Fruit fly (Drosophila melanogaster) whole organism, embryonic: ENCODE measurements around the gene CG5509.

Experiments used
- Ada2b ChIP-seq: fragments of 200-800 bp; sonication (Bioruptor generic); IDR thresholded peaks from 2 replicates; pipeline ENCODE4 v1.3.6; 2022; ENCODE audit warnings: missing biosample characterization, missing genetic modification characterization
- Adf1 ChIP-seq: fragments of 200-800 bp; sonication (Bioruptor generic); IDR thresholded peaks from 2 replicates; pipeline ENCODE4 v1.3.6; 2022; ENCODE audit warnings: missing biosample characterization, missing genetic modification characterization
- Asciz ChIP-seq: fragments of 200-800 bp; sonication (Bioruptor generic); optimal IDR thresholded peaks from 2 replicates; lab custom pipeline; 2017; ENCODE audit warnings: missing biosample characterization, mild to moderate bottlenecking, missing genetic modification characterization, missing genetic modification reagents
- Blimp-1 ChIP-seq: fragments of 200-800 bp; sonication (Bioruptor generic); optimal IDR thresholded peaks from 3 replicates; lab custom pipeline; 2018; ENCODE audit warnings: missing biosample characterization, missing genetic modification characterization, mild to moderate bottlenecking, moderate library complexity, missing genetic modification reagents
- CG10147 ChIP-seq: fragments of 200-800 bp; sonication (Bioruptor generic); optimal IDR thresholded peaks from 2 replicates; lab custom pipeline; 2019; ENCODE audit warnings: missing biosample characterization, mild to moderate bottlenecking, missing genetic modification characterization, moderate library complexity
- CG10979 ChIP-seq: fragments of 200-800 bp; sonication (Bioruptor generic); optimal IDR thresholded peaks from 2 replicates; lab custom pipeline; 2018; ENCODE audit warnings: missing biosample characterization, mild to moderate bottlenecking, missing genetic modification characterization, moderate library complexity
- CG12071 ChIP-seq: fragments of 200-800 bp; sonication (Bioruptor generic); optimal IDR thresholded peaks from 3 replicates; lab custom pipeline; 2018; ENCODE audit warnings: missing biosample characterization, mild to moderate bottlenecking, missing genetic modification characterization
- CG14014 ChIP-seq: fragments of 200-800 bp; sonication (Bioruptor generic); IDR thresholded peaks from 2 replicates; pipeline ENCODE4 v1.3.6; 2022; ENCODE audit warnings: missing biosample characterization, missing genetic modification characterization
- CG17328 ChIP-seq: fragments of 200-800 bp; sonication (Bioruptor generic); IDR thresholded peaks from 2 replicates; pipeline ENCODE4 v1.3.6; 2022; ENCODE audit warnings: missing biosample characterization, missing genetic modification characterization
- CG17359 ChIP-seq: fragments of 200-800 bp; sonication (Bioruptor generic); optimal IDR thresholded peaks from 3 replicates; lab custom pipeline; 2018; ENCODE audit warnings: missing biosample characterization, mild to moderate bottlenecking, missing genetic modification characterization, moderate library complexity
- CG17829 ChIP-seq: fragments of 200-800 bp; optimal IDR thresholded peaks from 2 replicates; lab custom pipeline; 2019; ENCODE audit warnings: missing biosample characterization, mild to moderate bottlenecking, missing genetic modification characterization, moderate library complexity
- CG18262 ChIP-seq: fragments of 200-800 bp; optimal IDR thresholded peaks from 3 replicates; lab custom pipeline; 2019; ENCODE audit warnings: missing biosample characterization, mild to moderate bottlenecking, missing genetic modification characterization, moderate library complexity
- CG2129 ChIP-seq: fragments of 200-800 bp; sonication (Bioruptor generic); IDR thresholded peaks from 2 replicates; pipeline ENCODE4 v1.3.6; 2022; ENCODE audit warnings: missing biosample characterization, missing genetic modification characterization; ENCODE audit not compliant: partially characterized antibody
- CG30403 ChIP-seq: fragments of 200-800 bp; sonication (Bioruptor generic); optimal IDR thresholded peaks from 3 replicates; lab custom pipeline; 2016; ENCODE audit warnings: missing biosample characterization, missing genetic modification characterization
- CG3838 ChIP-seq: fragments of 200-800 bp; sonication (Bioruptor generic); optimal IDR thresholded peaks from 3 replicates; lab custom pipeline; 2016; ENCODE audit warnings: missing biosample characterization, missing genetic modification characterization
- CG6689 ChIP-seq: fragments of 200-800 bp; sonication (Bioruptor generic); IDR thresholded peaks from 2 replicates; pipeline ENCODE4 v1.3.6; 2022; ENCODE audit warnings: missing biosample characterization, missing genetic modification characterization
- CG6791 ChIP-seq: fragments of 200-800 bp; sonication (Bioruptor generic); IDR thresholded peaks from 3 replicates; pipeline ENCODE4 v1.3.6; 2022; ENCODE audit warnings: missing biosample characterization, missing genetic modification characterization; ENCODE audit not compliant: partially characterized antibody
- CG7987 ChIP-seq: fragments of 200-800 bp; sonication (Bioruptor generic); optimal IDR thresholded peaks from 2 replicates; lab custom pipeline; 2018; ENCODE audit warnings: missing biosample characterization, mild to moderate bottlenecking, missing genetic modification characterization, moderate library complexity
- CG8290 ChIP-seq, 3 experiments: fragments of 200-800 bp; sonication (Bioruptor generic); optimal IDR thresholded peaks; 2 replicates each; lab custom pipeline; 2016 to 2019; ENCODE audit warnings: missing biosample characterization in 3 of 3, missing genetic modification characterization in 3 of 3, mild to moderate bottlenecking in 2 of 3, moderate library complexity in 1 of 3
- CG9932 ChIP-seq: fragments of 200-800 bp; sonication (Bioruptor generic); IDR thresholded peaks from 2 replicates; pipeline ENCODE4 v1.3.6; 2022; ENCODE audit warnings: missing biosample characterization, missing genetic modification characterization
- Dll ChIP-seq: fragments of 200-800 bp; sonication (Bioruptor generic); IDR thresholded peaks from 4 replicates; pipeline ENCODE4 v1.3.6; 2022; ENCODE audit warnings: missing biosample characterization, missing genetic modification characterization; ENCODE audit not compliant: partially characterized antibody
- Dp ChIP-seq: fragments of 200-800 bp; sonication (Bioruptor generic); optimal IDR thresholded peaks from 2 replicates; lab custom pipeline; 2018; ENCODE audit warnings: missing biosample characterization, mild to moderate bottlenecking, missing genetic modification characterization, moderate library complexity
- HLH4C ChIP-seq: fragments of 200-800 bp; sonication (Bioruptor generic); IDR thresholded peaks from 3 replicates; pipeline ENCODE4 v1.3.6; 2022; ENCODE audit warnings: missing biosample characterization, missing genetic modification characterization; ENCODE audit not compliant: partially characterized antibody
- HmgZ ChIP-seq: fragments of 200-800 bp; sonication (Bioruptor generic); optimal IDR thresholded peaks from 2 replicates; lab custom pipeline; 2018; ENCODE audit warnings: missing biosample characterization, mild to moderate bottlenecking, missing genetic modification characterization
- Hr51 ChIP-seq, 2 experiments: fragments of 200-800 bp; sonication (Bioruptor generic); optimal IDR thresholded peaks; 2 replicates in 1 of 2; 3 replicates in 1 of 2; lab custom pipeline; 2016 to 2018; ENCODE audit warnings: missing biosample characterization in 2 of 2, missing genetic modification characterization in 2 of 2, mild to moderate bottlenecking in 1 of 2, moderate library complexity in 1 of 2
- Hsf ChIP-seq: fragments of 200-800 bp; sonication (Bioruptor generic); optimal IDR thresholded peaks from 3 replicates; lab custom pipeline; 2016; ENCODE audit warnings: missing biosample characterization, missing genetic modification characterization
- Myb ChIP-seq: fragments of 200-800 bp; sonication (Bioruptor generic); optimal IDR thresholded peaks from 2 replicates; lab custom pipeline; 2016; ENCODE audit warnings: missing biosample characterization, missing genetic modification characterization
- Sry-β ChIP-seq: fragments of 200-800 bp; sonication (Bioruptor generic); optimal IDR thresholded peaks from 2 replicates; lab custom pipeline; 2018; ENCODE audit warnings: missing biosample characterization, mild to moderate bottlenecking, missing genetic modification characterization, moderate library complexity
- bab2 ChIP-seq: fragments of 200-800 bp; sonication (Bioruptor generic); optimal IDR thresholded peaks from 2 replicates; lab custom pipeline; 2016; ENCODE audit warnings: missing biosample characterization, missing genetic modification characterization
- bcd ChIP-seq: fragments of 200-800 bp; sonication (Bioruptor generic); optimal IDR thresholded peaks from 2 replicates; lab custom pipeline; 2017; ENCODE audit warnings: missing biosample characterization, mild to moderate bottlenecking, missing genetic modification characterization
- chif ChIP-seq, 2 experiments: fragments of 200-800 bp; sonication (Bioruptor generic); optimal IDR thresholded peaks; 3 replicates each; lab custom pipeline; 2016; ENCODE audit warnings: missing biosample characterization in 2 of 2, missing genetic modification characterization in 2 of 2
- crol ChIP-seq: fragments of 200-800 bp; sonication (Bioruptor generic); IDR thresholded peaks from 2 replicates; pipeline ENCODE4 v1.3.6; 2022; ENCODE audit warnings: missing biosample characterization, missing genetic modification characterization
- danr ChIP-seq: fragments of 200-800 bp; sonication (Bioruptor generic); IDR thresholded peaks from 2 replicates; pipeline ENCODE4 v1.3.6; 2022; ENCODE audit warnings: missing biosample characterization, missing genetic modification characterization
- dm ChIP-seq: fragments of 200-800 bp; sonication (Bioruptor generic); optimal IDR thresholded peaks from 3 replicates; lab custom pipeline; 2016; ENCODE audit warnings: missing biosample characterization, missing genetic modification characterization
- fd64A ChIP-seq: fragments of 200-800 bp; sonication (Bioruptor generic); optimal IDR thresholded peaks from 3 replicates; lab custom pipeline; 2018; ENCODE audit warnings: missing biosample characterization, mild to moderate bottlenecking, missing genetic modification characterization
- fd96Cb ChIP-seq: fragments of 200-800 bp; sonication (Bioruptor generic); optimal IDR thresholded peaks from 2 replicates; lab custom pipeline; 2018; ENCODE audit warnings: missing biosample characterization, mild to moderate bottlenecking, missing genetic modification characterization, moderate library complexity
- fru ChIP-seq: fragments of >200 bp; optimal IDR thresholded peaks from 2 replicates; lab custom pipeline; 2017
- gem ChIP-seq: fragments of 200-800 bp; sonication (Bioruptor generic); optimal IDR thresholded peaks from 2 replicates; lab custom pipeline; 2019; ENCODE audit warnings: missing biosample characterization, mild to moderate bottlenecking, missing genetic modification characterization, moderate library complexity
- nmo ChIP-seq: fragments of 200-800 bp; sonication (Bioruptor generic); optimal IDR thresholded peaks from 2 replicates; lab custom pipeline; 2018; ENCODE audit warnings: missing biosample characterization, mild to moderate bottlenecking, missing genetic modification characterization, moderate library complexity
- prd ChIP-seq, 3 experiments: fragments of >200 bp in 2 of 3; fragments of 200-800 bp in 1 of 3; sonication (Bioruptor generic) in 1 of 3; optimal IDR thresholded peaks in 2 of 3; IDR thresholded peaks in 1 of 3; 2 replicates in 2 of 3; 3 replicates in 1 of 3; pipeline versions ENCODE4 v1.3.6 to Lab custom; 2017 to 2022; ENCODE audit warnings: missing biosample characterization in 1 of 3, missing genetic modification characterization in 1 of 3
- row ChIP-seq: fragments of 200-800 bp; sonication (Bioruptor generic); IDR thresholded peaks from 3 replicates; pipeline ENCODE4 v1.3.6; 2022; ENCODE audit warnings: missing biosample characterization, missing genetic modification characterization
- sisA ChIP-seq: fragments of 200-800 bp; sonication (Bioruptor generic); IDR thresholded peaks from 2 replicates; pipeline ENCODE4 v1.3.6; 2022; ENCODE audit warnings: missing biosample characterization, missing genetic modification characterization
- slbo ChIP-seq: fragments of 200-800 bp; sonication (Bioruptor generic); IDR thresholded peaks from 2 replicates; pipeline ENCODE4 v1.3.6; 2022; ENCODE audit warnings: missing biosample characterization, missing genetic modification characterization
- slou ChIP-seq: fragments of 200-800 bp; sonication (Bioruptor generic); optimal IDR thresholded peaks from 3 replicates; lab custom pipeline; 2016; ENCODE audit warnings: missing biosample characterization, missing genetic modification characterization
- stc ChIP-seq: fragments of 200-800 bp; sonication (Bioruptor generic); IDR thresholded peaks from 2 replicates; pipeline ENCODE4 v1.3.6; 2022; ENCODE audit warnings: missing biosample characterization, missing genetic modification characterization
- vnd ChIP-seq: fragments of 200-800 bp; sonication (Bioruptor generic); IDR thresholded peaks from 3 replicates; pipeline ENCODE4 v1.3.6; 2022; ENCODE audit warnings: missing biosample characterization, missing genetic modification characterization; ENCODE audit not compliant: partially characterized antibody
- wdn ChIP-seq: fragments of 200-800 bp; sonication (Bioruptor generic); IDR thresholded peaks from 2 replicates; pipeline ENCODE4 v1.3.6; 2022; ENCODE audit warnings: missing biosample characterization, missing genetic modification characterization
- zfh2 ChIP-seq: fragments of 200-800 bp; sonication (Bioruptor generic); optimal IDR thresholded peaks from 2 replicates; lab custom pipeline; 2016; ENCODE audit warnings: missing biosample characterization, missing genetic modification characterization

The CG5509 gene

DNA sequence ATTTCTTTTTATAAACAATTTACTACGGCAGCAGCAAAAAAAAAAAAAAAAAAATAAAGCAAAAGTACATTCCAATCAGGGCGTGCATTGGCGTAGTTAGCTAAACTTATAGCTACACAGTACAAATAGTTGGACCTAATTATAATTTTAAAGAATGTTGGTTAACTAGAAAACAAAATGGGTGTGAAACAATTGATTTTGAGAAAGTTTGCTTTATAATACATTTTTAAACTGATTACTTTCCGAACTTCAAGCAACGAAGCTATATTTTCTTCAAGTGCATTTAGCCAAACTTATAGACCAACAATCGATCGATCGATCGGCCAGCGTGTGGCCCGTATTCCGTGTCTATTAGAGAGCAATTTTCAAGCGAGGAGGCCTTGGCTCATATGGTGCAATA, 888 bp upstream of the CG5509 start (continued):
- no peak for TF ChIP-seq bcd (GFP tag; lab: Kevin White, UChicago)
- no peak for TF ChIP-seq danr (GFP tag; lab: Robert Waterston, UW)
- no peak for TF ChIP-seq CG8290 (GFP tag; optimal IDR thresholded peaks at IDR 0.05; lab: Kevin White, UChicago)
- TF ChIP-seq CG8290 (tag; optimal IDR thresholded peaks at IDR 0.05; lab: Kevin White, UChicago) = peak in 1 of 2 experiments; percentile 65
- TF ChIP-seq Blimp-1 (GFP tag; lab: Kevin White, UChicago) = peak; percentile 38
- no peak for TF ChIP-seq CG3838 (GFP tag; lab: Kevin White, UChicago)
- TF ChIP-seq CG17328 (GFP tag; lab: Robert Waterston, UW) = peak; percentile 47; the same call in 1 of the 2 replicates
- no peak for TF ChIP-seq dm (GFP tag; lab: Kevin White, UChicago)
- TF ChIP-seq gem (tag; lab: Kevin White, UChicago) = peak; percentile 69
- TF ChIP-seq Dll (GFP tag; lab: Robert Waterston, UW) = no peak
- peak; percentile 27 for TF ChIP-seq nmo (GFP tag; lab: Kevin White, UChicago)
- no peak for TF ChIP-seq HLH4C (GFP tag; lab: Robert Waterston, UW)
- TF ChIP-seq CG9932 (GFP tag; lab: Robert Waterston, UW) = 0 out of 2 replicates have a peak, but pooled peaks have one; percentile 21
- no peak for TF ChIP-seq vnd (GFP tag; lab: Robert Waterston, UW)
- peak in 1 of 2 experiments; percentile 16 for TF ChIP-seq chif (GFP tag; optimal IDR thresholded peaks at IDR 0.05; lab: Kevin White, UChicago)
- TF ChIP-seq CG17359 (tag; lab: Kevin White, UChicago) = peak; percentile 56
- TF ChIP-seq CG10147 (GFP tag; lab: Kevin White, UChicago) = no peak
- no peak for TF ChIP-seq fru (lab: Kevin White, UChicago)
- peak in 1 of 2 experiments; percentile 77 for TF ChIP-seq Hr51 (GFP tag; optimal IDR thresholded peaks at IDR 0.05; lab: Kevin White, UChicago)
- TF ChIP-seq zfh2 (GFP tag; lab: Kevin White, UChicago) = no peak
- TF ChIP-seq CG10979 (tag; lab: Kevin White, UChicago) = peak; percentile 12
- no peak for TF ChIP-seq Myb (GFP tag; lab: Kevin White, UChicago)
- TF ChIP-seq sisA (GFP tag; lab: Robert Waterston, UW) = 0 out of 2 replicates have a peak, but pooled peaks have one; percentile 31
- TF ChIP-seq CG2129 (GFP tag; lab: Robert Waterston, UW) = no peak
- TF ChIP-seq Ada2b (GFP tag; lab: Robert Waterston, UW) = peak; percentile 31; the same call in 1 of the 2 replicates
- TF ChIP-seq CG14014 (GFP tag; lab: Robert Waterston, UW) = no peak
- TF ChIP-seq CG6689 (GFP tag; lab: Robert Waterston, UW) = 0 out of 2 replicates have a peak, but pooled peaks have one; percentile 8
- TF ChIP-seq Asciz (GFP tag; lab: Kevin White, UChicago) = peak; percentile 21
- no peak for TF ChIP-seq CG18262 (tag; lab: Kevin White, UChicago)
- no peak for TF ChIP-seq wdn (GFP tag; lab: Robert Waterston, UW)
- TF ChIP-seq prd (optimal IDR thresholded peaks at IDR 0.05; lab: Kevin White, UChicago) = no peak
- peak; percentile 34; the same call in 1 of the 3 replicates for TF ChIP-seq prd (GFP tag; IDR thresholded peaks at IDR 0.05; lab: Robert Waterston, UW)
- no peak for TF ChIP-seq fd64A
- no peak for TF ChIP-seq Sry-β (GFP tag; lab: Kevin White, UChicago)
- peak; percentile 40 for TF ChIP-seq CG30403 (GFP tag; lab: Kevin White, UChicago)
- TF ChIP-seq CG6791 = no peak
- TF ChIP-seq row (GFP tag; lab: Robert Waterston, UW) = peak; percentile 42
- TF ChIP-seq Dp (GFP tag; lab: Kevin White, UChicago) = no peak
- TF ChIP-seq slou (GFP tag; lab: Kevin White, UChicago) = no peak
- TF ChIP-seq HmgZ (tag; lab: Kevin White, UChicago) = no peak
- no peak for TF ChIP-seq CG7987 (GFP tag; lab: Kevin White, UChicago)
- peak; percentile 9 for TF ChIP-seq CG17829
- TF ChIP-seq Hsf (GFP tag; lab: Kevin White, UChicago) = peak; percentile 8
- TF ChIP-seq stc (GFP tag; lab: Robert Waterston, UW) = peak; percentile 37; the same call in 1 of the 2 replicates
- peak; percentile 18 for TF ChIP-seq fd96Cb (tag; lab: Kevin White, UChicago)
- no peak for TF ChIP-seq crol (GFP tag; lab: Robert Waterston, UW)
- TF ChIP-seq CG12071 (GFP tag; lab: Kevin White, UChicago) = peak; percentile 9
- TF ChIP-seq slbo = peak; percentile 40; the same call in 1 of the 2 replicates
- TF ChIP-seq bab2 (GFP tag; lab: Kevin White, UChicago) = peak; percentile 29
- no peak for TF ChIP-seq Adf1 (GFP tag; lab: Robert Waterston, UW)
- TF ChIP-seq, all 482 proteins: peak for 106
